Worm (Caenorhabditis elegans) whole organism, young adult: ENCODE measurements around the gene moa-1.

Experiments used
- B0019.2 ChIP-seq: fragments of 200-800 bp; sonication (Bioruptor generic); conservative IDR thresholded peaks from 2 replicates; pipeline ENCODE4 v1.3.6; 2022; ENCODE audit warnings: missing genetic modification reagents, missing genetic modification characterization, missing compliant biosample characterization
- F39B2.1 ChIP-seq: fragments of 200-800 bp; sonication (Bioruptor generic); IDR thresholded peaks from 2 replicates; pipeline ENCODE4 v1.3.6; 2022; ENCODE audit warnings: missing genetic modification reagents, missing genetic modification characterization, missing compliant biosample characterization
- F49E8.2 ChIP-seq: sonication (generic microtip); optimal IDR thresholded peaks from 3 replicates; lab custom pipeline; 2017; ENCODE audit warnings: missing genetic modification characterization, mild to moderate bottlenecking, missing compliant biosample characterization, antibody characterized with exemption, moderate library complexity; ENCODE audit not compliant: insufficient read depth
- F57C9.4 ChIP-seq: sonication (generic microtip); optimal IDR thresholded peaks from 2 replicates; lab custom pipeline; 2017; ENCODE audit warnings: mild to moderate bottlenecking, missing genetic modification characterization, missing compliant biosample characterization
- K11D2.4 ChIP-seq: fragments of 200-800 bp; sonication (Bioruptor generic); IDR thresholded peaks from 2 replicates; pipeline ENCODE4 v1.3.6; 2022; ENCODE audit warnings: missing genetic modification reagents, missing genetic modification characterization, missing compliant biosample characterization
- T26A5.8 ChIP-seq: sonication (generic microtip); optimal IDR thresholded peaks from 2 replicates; lab custom pipeline; 2016; ENCODE audit warnings: missing genetic modification characterization, missing compliant biosample characterization
- ZK185.1 ChIP-seq: sonication (generic microtip); optimal IDR thresholded peaks from 2 replicates; lab custom pipeline; 2016; ENCODE audit warnings: mild to moderate bottlenecking, missing genetic modification characterization, missing compliant biosample characterization; ENCODE audit not compliant: poor library complexity, severe bottlenecking
- aptf-2 ChIP-seq: fragments of 200-800 bp; sonication (Bioruptor generic); conservative IDR thresholded peaks from 2 replicates; pipeline ENCODE4 v1.3.6; 2022; ENCODE audit warnings: missing genetic modification reagents, missing genetic modification characterization, missing compliant biosample characterization
- attf-6 ChIP-seq: fragments of 200-800 bp; sonication (Bioruptor generic); IDR thresholded peaks from 2 replicates; pipeline ENCODE4 v1.3.6; 2022; ENCODE audit warnings: missing genetic modification reagents, missing genetic modification characterization, missing compliant biosample characterization
- bed-2 ChIP-seq: fragments of 200-800 bp; sonication (Bioruptor generic); IDR thresholded peaks from 2 replicates; pipeline ENCODE4 v1.3.6; 2022; ENCODE audit warnings: missing genetic modification reagents, missing genetic modification characterization, missing compliant biosample characterization
- ceh-91 ChIP-seq: fragments of 200-800 bp; sonication (Bioruptor generic); IDR thresholded peaks from 2 replicates; pipeline ENCODE4 v1.3.6; 2022; ENCODE audit warnings: missing genetic modification reagents, missing genetic modification characterization, missing compliant biosample characterization
- efl-1 ChIP-seq: fragments of 150-350 bp; optimal IDR thresholded peaks from 2 replicates; lab custom pipeline; 2014; ENCODE audit warnings: missing biosample characterization, missing genetic modification reagents, missing genetic modification characterization
- him-1 ChIP-seq: sonication (generic microtip); optimal IDR thresholded peaks from 2 replicates; lab custom pipeline; 2016; ENCODE audit warnings: missing genotype, missing genetic modification reagents, missing genetic modification characterization, missing compliant biosample characterization
- hmg-1.2 ChIP-seq: fragments of 200-800 bp; sonication (Bioruptor generic); IDR thresholded peaks from 2 replicates; pipeline ENCODE4 v1.3.6; 2022; ENCODE audit warnings: missing genetic modification reagents, missing genetic modification characterization, missing compliant biosample characterization
- hrde-1 ChIP-seq: sonication (generic microtip); optimal IDR thresholded peaks from 2 replicates; lab custom pipeline; 2016; ENCODE audit warnings: missing genetic modification characterization, mild to moderate bottlenecking, missing compliant biosample characterization, moderate library complexity, missing genotype, missing genetic modification reagents, borderline replicate concordance
- hsf-1 ChIP-seq: fragments of 200-800 bp; sonication (Bioruptor generic); IDR thresholded peaks from 2 replicates; pipeline ENCODE4 v1.3.6; 2022; ENCODE audit warnings: missing genetic modification reagents, missing genetic modification characterization, missing compliant biosample characterization
- lag-1 ChIP-seq: fragments of 200-800 bp; sonication (Bioruptor generic); IDR thresholded peaks from 2 replicates; pipeline ENCODE4 v1.3.6; 2022; ENCODE audit warnings: missing genetic modification reagents, missing genetic modification characterization, missing compliant biosample characterization
- lin-54 ChIP-seq: fragments of 200-800 bp; sonication (Bioruptor generic); optimal IDR thresholded peaks from 2 replicates; lab custom pipeline; 2018; ENCODE audit warnings: mild to moderate bottlenecking, missing genetic modification characterization, missing compliant biosample characterization
- lsl-1 ChIP-seq: fragments of 200-800 bp; sonication (Bioruptor generic); optimal IDR thresholded peaks from 2 replicates; lab custom pipeline; 2018; ENCODE audit warnings: mild to moderate bottlenecking, missing genetic modification characterization, moderate library complexity, missing compliant biosample characterization
- madf-10 ChIP-seq: sonication (generic microtip); optimal IDR thresholded peaks from 2 replicates; lab custom pipeline; 2016; ENCODE audit warnings: mild to moderate bottlenecking, missing genetic modification characterization, missing compliant biosample characterization
- madf-3 ChIP-seq: fragments of 200-800 bp; sonication (Bioruptor generic); IDR thresholded peaks from 2 replicates; pipeline ENCODE4 v1.3.6; 2022; ENCODE audit warnings: missing genetic modification reagents, missing genetic modification characterization, missing compliant biosample characterization
- mes-4 ChIP-seq: sonication (generic microtip); optimal IDR thresholded peaks from 2 replicates; lab custom pipeline; 2016; ENCODE audit warnings: missing genotype, missing genetic modification characterization, missing compliant biosample characterization
- nfya-1 ChIP-seq: sonication (generic microtip); optimal IDR thresholded peaks from 2 replicates; lab custom pipeline; 2017; ENCODE audit warnings: antibody characterized with exemption, missing compliant biosample characterization, missing genetic modification characterization, borderline replicate concordance; ENCODE audit not compliant: insufficient read depth
- nhr-120 ChIP-seq: fragments of 200-800 bp; sonication (Bioruptor generic); IDR thresholded peaks from 2 replicates; pipeline ENCODE4 v1.3.6; 2022; ENCODE audit warnings: missing genetic modification characterization, missing compliant biosample characterization
- nhr-90 ChIP-seq: sonication (generic microtip); optimal IDR thresholded peaks from 2 replicates; lab custom pipeline; 2016; ENCODE audit warnings: missing genotype, mild to moderate bottlenecking, missing genetic modification characterization, missing compliant biosample characterization
- pbrm-1 ChIP-seq: fragments of 200-800 bp; sonication (Bioruptor generic); IDR thresholded peaks from 2 replicates; pipeline ENCODE4 v1.3.6; 2022; ENCODE audit warnings: missing genetic modification reagents, missing genetic modification characterization, missing compliant biosample characterization
- pha-4 ChIP-seq: fragments of 150-350 bp; sonication (generic microtip); optimal IDR thresholded peaks from 2 replicates; lab custom pipeline; 2014; ENCODE audit warnings: missing biosample characterization, missing genetic modification reagents, missing genetic modification characterization
- rec-8 ChIP-seq, 2 experiments: sonication (generic microtip); optimal IDR thresholded peaks; 2 replicates each; lab custom pipeline; 2016; ENCODE audit warnings: mild to moderate bottlenecking in 2 of 2, missing genetic modification characterization in 2 of 2, missing genetic modification reagents in 2 of 2, missing genotype in 2 of 2, missing biosample characterization in 1 of 2, missing compliant biosample characterization in 1 of 2, moderate library complexity in 1 of 2
- repo-1 ChIP-seq: sonication (generic microtip); optimal IDR thresholded peaks from 2 replicates; lab custom pipeline; 2017; ENCODE audit warnings: mild to moderate bottlenecking, missing genetic modification characterization, missing compliant biosample characterization
- sdz-38 ChIP-seq: sonication (generic microtip); optimal IDR thresholded peaks from 2 replicates; lab custom pipeline; 2016; ENCODE audit warnings: missing genotype, missing genetic modification characterization, missing compliant biosample characterization
- snpc-1.1 ChIP-seq: sonication (generic microtip); optimal IDR thresholded peaks from 2 replicates; lab custom pipeline; 2017; ENCODE audit warnings: missing genetic modification characterization, mild to moderate bottlenecking, missing compliant biosample characterization, antibody characterized with exemption, moderate library complexity, missing genotype, missing genetic modification reagents; ENCODE audit not compliant: insufficient read depth
- snpc-3.4 ChIP-seq: sonication (generic microtip); optimal IDR thresholded peaks from 2 replicates; lab custom pipeline; 2017; ENCODE audit warnings: missing genetic modification characterization, mild to moderate bottlenecking, missing compliant biosample characterization, antibody characterized with exemption, moderate library complexity, missing genotype, missing genetic modification reagents
- unc-130 ChIP-seq: sonication (generic microtip); optimal IDR thresholded peaks from 2 replicates; lab custom pipeline; 2016; ENCODE audit warnings: missing genetic modification reagents, missing genetic modification characterization, missing compliant biosample characterization
- zfh-2 ChIP-seq: fragments of 200-800 bp; sonication (Bioruptor generic); conservative IDR thresholded peaks from 2 replicates; pipeline ENCODE4 v1.3.6; 2022; ENCODE audit warnings: missing genetic modification reagents, missing genetic modification characterization, missing compliant biosample characterization
- zim-3 ChIP-seq: sonication (generic microtip); optimal IDR thresholded peaks from 2 replicates; lab custom pipeline; 2017; ENCODE audit warnings: mild to moderate bottlenecking, missing genetic modification characterization, moderate library complexity, missing compliant biosample characterization

Gene moa-1

ce11 chrIII:1950236-1950635 is 19.5 kb downstream of the moa-1 start, which contains the start of the genes polh-1 and rps-22 (continued):
- TF ChIP-seq repo-1 (tag; lab: Kevin White, UChicago) (no peak), zim-3 (tag; lab: Kevin White, UChicago) (no peak), bed-2 (no peak), pbrm-1 (GFP tag; lab: Robert Waterston, UW) (peak; percentile 52; the same call in 1 of the 2 replicates), T26A5.8 (tag; lab: Kevin White, UChicago) (no peak), hsf-1 (GFP tag; lab: Robert Waterston, UW) (0 out of 2 replicates have a peak, but pooled peaks have one; percentile 55)
- TF ChIP-seq, all 124 proteins: peak for 42

- TF ChIP-seq F57C9.4 (tag; lab: Kevin White, UChicago) = no peak
- peak; percentile 10 for TF ChIP-seq lin-54
- TF ChIP-seq madf-3 (GFP tag; lab: Robert Waterston, UW) = peak; percentile 89
- no peak for TF ChIP-seq snpc-3.4
Measured at ce11 chrIII:1949362-1949761, 20.3 kb downstream of the moa-1 start.

- TF ChIP-seq pha-4 (tag; lab: Kevin White, UChicago) (no peak), sdz-38 (tag; lab: Kevin White, UChicago) (no peak), lag-1 (GFP tag; lab: Robert Waterston, UW) (no peak), nhr-120 (no peak), zfh-2 (GFP tag; lab: Robert Waterston, UW) (0 out of 2 replicates have a peak, but pooled peaks have one; percentile 16)
Measured at ce11 chrIII:1947851-1948250, 21.9 kb downstream of the moa-1 start.

- TF ChIP-seq K11D2.4 (GFP tag; lab: Robert Waterston, UW) (no peak), unc-130 (GFP tag; lab: Kevin White, UChicago) (no peak), nfya-1 (no peak), aptf-2 (GFP tag; lab: Robert Waterston, UW) (no peak), ZK185.1 (tag; lab: Kevin White, UChicago) (no peak), mes-4 (tag; lab: Kevin White, UChicago) (no peak), B0019.2 (GFP tag; lab: Robert Waterston, UW) (no peak), nhr-90 (tag; lab: Kevin White, UChicago) (no peak), him-1 (tag; lab: Kevin White, UChicago) (no peak), repo-1 (tag; lab: Kevin White, UChicago) (no peak)
Measured at ce11 chrIII:1943488-1943887, 26.2 kb downstream of the moa-1 start, which contains the start of gene F53A3.1. TSS of gene F53A3.1 (minus strand) at chrIII:1943637.

ce11 chrIII:1939625-1939988 is 30.1 kb downstream of the moa-1 start:
- TF ChIP-seq attf-6 (GFP tag; lab: Robert Waterston, UW) = no peak
- TF ChIP-seq ceh-91 (GFP tag; lab: Robert Waterston, UW) = no peak
- no peak for TF ChIP-seq rec-8 (tag; optimal IDR thresholded peaks at IDR 0.05; lab: Kevin White, UChicago)
- no peak for TF ChIP-seq hrde-1 (tag; lab: Kevin White, UChicago)
- no peak for TF ChIP-seq F49E8.2
- TF ChIP-seq madf-10 (tag; lab: Kevin White, UChicago) = no peak
- no peak for TF ChIP-seq lag-1 (GFP tag; lab: Robert Waterston, UW)
- TF ChIP-seq lsl-1 (GFP tag; lab: Kevin White, UChicago) = peak; percentile 26
- peak; percentile 85 for TF ChIP-seq him-1 (tag; lab: Kevin White, UChicago)
- no peak for TF ChIP-seq hmg-1.2 (GFP tag; lab: Robert Waterston, UW)
- no peak for TF ChIP-seq efl-1 (GFP tag; lab: Kevin White, UChicago)
- no peak for TF ChIP-seq F39B2.1
- no peak for TF ChIP-seq snpc-1.1 (tag; lab: Kevin White, UChicago)
